Worm (Caenorhabditis elegans) whole organism, L2 larva: ENCODE measurements around the gene srx-136.

Experiments used
- C34F6.9 ChIP-seq: fragments of 150-350 bp; optimal IDR thresholded peaks from 2 replicates; lab custom pipeline; 2014; ENCODE audit warnings: missing biosample characterization, missing genetic modification characterization
- R02D3.7 ChIP-seq: fragments of 150-350 bp; optimal IDR thresholded peaks from 2 replicates; lab custom pipeline; 2014; ENCODE audit warnings: missing biosample characterization, missing genetic modification characterization
- Y55F3AM.14 ChIP-seq: fragments of 200-800 bp; sonication (Bioruptor generic); optimal IDR thresholded peaks from 2 replicates; lab custom pipeline; 2018; ENCODE audit warnings: mild to moderate bottlenecking, missing genetic modification characterization, missing compliant biosample characterization
- ZK546.5 ChIP-seq: sonication (generic microtip); optimal IDR thresholded peaks from 2 replicates; lab custom pipeline; 2017; ENCODE audit warnings: missing biosample characterization, missing genetic modification characterization
- alr-1 ChIP-seq: fragments of 150-350 bp; optimal IDR thresholded peaks from 2 replicates; lab custom pipeline; 2014; ENCODE audit warnings: missing biosample characterization, missing genetic modification characterization
- aly-2 ChIP-seq: fragments of 150-350 bp; optimal IDR thresholded peaks from 2 replicates; lab custom pipeline; 2014; ENCODE audit warnings: missing biosample characterization, missing genetic modification characterization
- ama-1 ChIP-seq: fragments of 150-350 bp; optimal IDR thresholded peaks from 2 replicates; lab custom pipeline; 2018; ENCODE audit warnings: inconsistent platforms
- blmp-1 ChIP-seq: sonication (generic microtip); optimal IDR thresholded peaks from 2 replicates; lab custom pipeline; 2017; ENCODE audit warnings: missing genetic modification characterization, mild to moderate bottlenecking, missing compliant biosample characterization, antibody characterized with exemption, moderate library complexity; ENCODE audit not compliant: insufficient read depth
- ceh-82 ChIP-seq: fragments of 150-350 bp; optimal IDR thresholded peaks from 2 replicates; lab custom pipeline; 2014; ENCODE audit warnings: missing biosample characterization, missing genetic modification characterization
- crh-2 ChIP-seq: sonication (generic microtip); optimal IDR thresholded peaks from 2 replicates; lab custom pipeline; 2017; ENCODE audit warnings: missing biosample characterization, missing genetic modification characterization
- dmd-4 ChIP-seq: sonication (generic microtip); optimal IDR thresholded peaks from 2 replicates; lab custom pipeline; 2017; ENCODE audit warnings: missing biosample characterization, missing genetic modification characterization
- egl-27 ChIP-seq: sonication (generic microtip); optimal IDR thresholded peaks from 3 replicates; lab custom pipeline; 2017; ENCODE audit warnings: missing biosample characterization, missing genetic modification reagents, missing genetic modification characterization
- fos-1 ChIP-seq: fragments of 150-350 bp; optimal IDR thresholded peaks from 2 replicates; lab custom pipeline; 2014; ENCODE audit warnings: missing biosample characterization, missing genetic modification characterization
- gmeb-1 ChIP-seq: fragments of 150-350 bp; optimal IDR thresholded peaks from 2 replicates; lab custom pipeline; 2014; ENCODE audit warnings: missing biosample characterization, missing genetic modification characterization
- lin-11 ChIP-seq: fragments of 150-350 bp; sonication (generic microtip); optimal IDR thresholded peaks from 2 replicates; lab custom pipeline; 2014; ENCODE audit warnings: missing biosample characterization, missing genetic modification characterization, inconsistent platforms, mixed read lengths
- lin-13 ChIP-seq: fragments of 150-350 bp; optimal IDR thresholded peaks from 2 replicates; lab custom pipeline; 2014; ENCODE audit warnings: missing biosample characterization, missing genetic modification reagents, missing genetic modification characterization
- lin-39 ChIP-seq: fragments of 150-350 bp; optimal IDR thresholded peaks from 2 replicates; lab custom pipeline; 2014; ENCODE audit warnings: missing biosample characterization, missing genetic modification reagents, missing genetic modification characterization
- lsy-2 ChIP-seq, 2 experiments: fragments of 150-350 bp in 1 of 2; sonication (generic microtip) in 1 of 2; optimal IDR thresholded peaks; 2 replicates each; lab custom pipeline; 2014 to 2017; ENCODE audit warnings: missing biosample characterization in 2 of 2, missing genetic modification characterization in 2 of 2
- mab-5 ChIP-seq: fragments of 150-350 bp; optimal IDR thresholded peaks from 2 replicates; lab custom pipeline; 2014; ENCODE audit warnings: missing biosample characterization, missing genetic modification characterization
- mdl-1 ChIP-seq, 2 experiments: fragments of 150-350 bp in 1 of 2; sonication (generic microtip) in 1 of 2; optimal IDR thresholded peaks; 2 replicates each; lab custom pipeline; 2017; ENCODE audit warnings: missing biosample characterization in 2 of 2, missing genetic modification characterization in 2 of 2
- nhr-10 ChIP-seq: sonication (generic microtip); optimal IDR thresholded peaks from 2 replicates; lab custom pipeline; 2017; ENCODE audit warnings: missing biosample characterization, missing genetic modification characterization
- nhr-129 ChIP-seq: fragments of 150-350 bp; optimal IDR thresholded peaks from 2 replicates; lab custom pipeline; 2014; ENCODE audit warnings: missing biosample characterization, missing genetic modification characterization
- nhr-21 ChIP-seq: fragments of 150-350 bp; optimal IDR thresholded peaks from 2 replicates; lab custom pipeline; 2014; ENCODE audit warnings: missing biosample characterization, missing genetic modification characterization
- nhr-23 ChIP-seq: fragments of 150-350 bp; optimal IDR thresholded peaks from 2 replicates; lab custom pipeline; 2014; ENCODE audit warnings: missing biosample characterization, missing genetic modification reagents, missing genetic modification characterization
- nhr-237 ChIP-seq: fragments of 150-350 bp; optimal IDR thresholded peaks from 2 replicates; lab custom pipeline; 2014; ENCODE audit warnings: missing biosample characterization, missing genetic modification characterization
- nhr-25 ChIP-seq: fragments of 150-350 bp; sonication (generic microtip); optimal IDR thresholded peaks from 3 replicates; lab custom pipeline; 2014; ENCODE audit warnings: missing biosample characterization, missing genetic modification characterization
- nhr-6 ChIP-seq: fragments of 150-350 bp; optimal IDR thresholded peaks from 2 replicates; lab custom pipeline; 2014; ENCODE audit warnings: missing biosample characterization, missing genetic modification characterization
- peb-1 ChIP-seq: fragments of 150-350 bp; optimal IDR thresholded peaks from 2 replicates; lab custom pipeline; 2014; ENCODE audit warnings: missing biosample characterization, missing genetic modification characterization
- sem-4 ChIP-seq: fragments of 150-350 bp; optimal IDR thresholded peaks from 2 replicates; lab custom pipeline; 2014; ENCODE audit warnings: missing biosample characterization, missing genetic modification reagents, missing genetic modification characterization
- sma-3 ChIP-seq: sonication (generic microtip); optimal IDR thresholded peaks from 2 replicates; lab custom pipeline; 2016; ENCODE audit warnings: missing genetic modification reagents, missing genetic modification characterization, missing compliant biosample characterization
- sma-9 ChIP-seq, 2 experiments: fragments of 150-350 bp in 1 of 2; sonication (generic microtip) in 1 of 2; optimal IDR thresholded peaks; 2 replicates each; lab custom pipeline; 2014 to 2016; ENCODE audit warnings: missing genetic modification characterization in 2 of 2, mild to moderate bottlenecking in 1 of 2, missing biosample characterization in 1 of 2, missing compliant biosample characterization in 1 of 2, missing genetic modification reagents in 1 of 2, moderate library complexity in 1 of 2
- snpc-4 ChIP-seq: fragments of 150-350 bp; optimal IDR thresholded peaks from 2 replicates; lab custom pipeline; 2014; ENCODE audit warnings: missing biosample characterization, missing genetic modification characterization
- unc-39 ChIP-seq: fragments of 150-350 bp; optimal IDR thresholded peaks from 2 replicates; lab custom pipeline; 2014; ENCODE audit warnings: missing biosample characterization, missing genetic modification characterization
- unc-55 ChIP-seq: fragments of 150-350 bp; sonication (generic microtip); optimal IDR thresholded peaks from 3 replicates; lab custom pipeline; 2014; ENCODE audit warnings: missing biosample characterization, missing genetic modification reagents, missing genetic modification characterization
- zag-1 ChIP-seq: fragments of 150-350 bp; optimal IDR thresholded peaks from 2 replicates; lab custom pipeline; 2014; ENCODE audit warnings: missing biosample characterization, missing genetic modification characterization
- ztf-1 ChIP-seq: fragments of 200-800 bp; sonication (Bioruptor generic); conservative IDR thresholded peaks from 2 replicates; pipeline ENCODE4 v1.3.6; 2022; ENCODE audit warnings: missing genetic modification characterization, missing compliant biosample characterization
- ztf-11 ChIP-seq: sonication (generic microtip); optimal IDR thresholded peaks from 2 replicates; lab custom pipeline; 2017; ENCODE audit warnings: missing biosample characterization, missing genetic modification characterization
- ztf-4 ChIP-seq: fragments of 150-350 bp; optimal IDR thresholded peaks from 2 replicates; lab custom pipeline; 2014; ENCODE audit warnings: missing biosample characterization, missing genetic modification characterization

The srx-136 gene

DNA sequence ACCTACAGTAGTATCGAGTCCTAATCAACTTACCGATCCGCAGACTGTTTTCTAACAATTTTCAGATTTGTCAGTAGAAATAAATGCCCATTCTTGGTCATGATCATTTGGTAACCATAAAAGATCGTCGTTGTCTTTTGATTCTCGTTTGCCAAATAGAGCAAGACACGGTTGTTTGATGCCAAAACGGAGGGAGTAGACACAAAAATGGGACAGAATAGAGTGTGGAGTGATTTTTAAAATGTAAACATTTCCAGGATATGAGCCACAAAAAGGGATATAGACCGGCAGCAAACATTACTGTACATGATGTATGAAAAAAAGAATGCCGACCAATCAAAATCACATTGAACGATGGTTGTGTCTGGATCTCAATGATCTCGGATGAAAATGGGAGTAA is 40.4 kb upstream of the srx-136 start, which contains the start of gene F55B12.2:
TSS of gene F55B12.2 (minus strand) at position 101 of the 400 bp plus-strand sequence.
- no peak for TF ChIP-seq crh-2 (tag; lab: Kevin White, UChicago)
- no peak for TF ChIP-seq ceh-82

DNA sequence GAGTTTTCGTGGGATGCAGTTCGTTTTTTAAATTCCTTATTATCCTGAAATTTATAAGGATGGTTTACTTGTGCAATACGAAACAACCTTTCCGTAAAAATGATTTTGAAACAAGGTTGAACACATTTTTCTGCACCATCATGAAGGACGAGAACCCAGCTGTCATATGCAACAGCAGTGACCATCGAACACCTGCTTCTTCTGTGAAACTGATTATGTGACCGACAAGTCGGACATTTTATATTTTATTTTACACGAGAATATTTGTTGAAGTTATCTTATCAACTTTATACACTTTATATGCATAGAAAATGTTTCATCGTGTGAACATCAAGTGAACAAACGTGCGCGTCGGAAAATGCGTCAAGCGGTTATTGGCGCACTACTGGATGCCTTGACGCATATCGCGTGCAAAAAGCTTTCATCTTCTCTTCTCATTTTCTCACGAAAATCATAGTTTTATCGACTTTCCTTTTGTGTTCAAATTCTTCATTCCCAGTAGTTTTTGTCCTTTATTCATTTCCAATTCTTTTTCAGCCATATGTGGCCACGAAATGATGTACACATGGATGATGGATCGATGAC is 38.3 kb upstream of the srx-136 start, which contains the start of gene sel-10:
TSS of gene sel-10 (plus strand) at position 538 of the 585 bp plus-strand sequence.
- TF ChIP-seq sma-3 (GFP tag; lab: Kevin White, UChicago) (peak; percentile 68), mab-5 (peak; percentile 39), egl-27 (peak; percentile 37), snpc-4 (tag; lab: Kevin White, UChicago) (peak; percentile 41), lin-11 (tag; lab: Kevin White, UChicago) (peak; percentile 29), nhr-129 (tag; lab: Kevin White, UChicago) (peak; percentile 83), alr-1 (no peak), unc-55 (GFP tag; lab: Kevin White, UChicago) (peak; percentile 85), sem-4 (peak; percentile 55), ztf-4 (tag; lab: Kevin White, UChicago) (peak; percentile 5), Y55F3AM.14 (GFP tag; lab: Kevin White, UChicago) (no peak), ZK546.5 (tag; lab: Kevin White, UChicago) (no peak), nhr-237 (tag; lab: Kevin White, UChicago) (no peak), ama-1 (lab: Kevin White, UChicago) (no peak), nhr-21 (tag; lab: Kevin White, UChicago) (peak; percentile 27), C34F6.9 (peak; percentile 89), nhr-10 (tag; lab: Kevin White, UChicago) (no peak), fos-1 (tag; lab: Kevin White, UChicago) (peak; percentile 75), R02D3.7 (tag; lab: Kevin White, UChicago) (no peak), crh-2 (tag; lab: Kevin White, UChicago) (peak; percentile 60), gmeb-1 (tag; lab: Kevin White, UChicago) (peak; percentile 81), lsy-2 (tag; optimal IDR thresholded peaks at IDR 0.05; lab: Kevin White, UChicago) (peak; percentile 78 to 87), ztf-11 (tag; lab: Kevin White, UChicago) (no peak), sma-9 (GFP tag; optimal IDR thresholded peaks at IDR 0.05; lab: Kevin White, UChicago) (peak; percentile 79), sma-9 (tag; optimal IDR thresholded peaks at IDR 0.05; lab: Kevin White, UChicago) (no peak), lin-13 (GFP tag; lab: Kevin White, UChicago) (peak; percentile 49), aly-2 (no peak)
- TF ChIP-seq, all 48 proteins: peak for 17

DNA sequence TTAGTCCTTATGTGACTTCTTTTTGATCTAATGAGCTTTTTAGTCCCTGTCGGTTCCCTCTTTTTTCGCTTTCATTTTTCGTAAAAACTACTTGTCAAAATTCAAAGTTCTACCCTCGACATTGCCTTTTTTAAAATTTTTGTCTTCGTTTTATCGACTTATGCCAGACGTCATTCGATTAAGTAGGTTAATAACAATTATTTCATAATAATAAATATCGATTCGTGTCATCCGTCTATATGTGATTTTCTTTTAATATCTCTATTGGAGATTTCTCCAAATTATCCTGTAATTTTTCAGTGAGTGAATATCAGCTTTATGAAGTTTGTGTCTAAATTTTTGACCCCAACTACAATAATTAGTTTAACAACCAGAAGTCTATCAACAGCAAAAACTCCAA is 34.5 kb upstream of the srx-136 start, which contains the start of gene hpo-31:
TSS of gene hpo-31 (plus strand) at position 301 of the 400 bp plus-strand sequence.
- TF ChIP-seq gmeb-1 (tag; lab: Kevin White, UChicago) (no peak), nhr-23 (tag; lab: Kevin White, UChicago) (no peak), blmp-1 (tag; lab: Kevin White, UChicago) (no peak)

DNA sequence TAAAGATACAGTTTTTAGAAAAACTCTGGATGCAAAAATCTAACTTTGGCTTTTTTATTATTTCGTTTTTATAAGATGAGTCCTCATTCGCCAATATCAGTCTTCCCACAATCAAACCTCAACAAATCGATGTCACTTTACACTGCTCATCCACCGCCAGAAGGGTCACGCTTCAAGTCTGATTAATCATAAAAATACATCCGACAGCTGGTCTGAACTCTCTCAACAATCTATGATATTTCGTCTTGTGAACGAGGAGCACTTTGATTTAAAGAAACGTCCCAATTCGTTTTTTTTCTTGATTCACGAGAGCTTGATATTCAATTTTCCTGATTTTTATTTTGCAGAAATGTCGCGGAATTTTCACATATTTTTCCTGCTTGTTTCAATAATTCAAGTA is 29.3 kb upstream of the srx-136 start, which contains the start of gene nrf-5:
TSS of gene nrf-5 (plus strand) at position 348 of the 400 bp plus-strand sequence.
- no peak for TF ChIP-seq ztf-1
- no peak for TF ChIP-seq egl-27
- TF ChIP-seq lin-39, result no peak
- no peak for TF ChIP-seq fos-1 (tag; lab: Kevin White, UChicago)
- no peak for TF ChIP-seq blmp-1 (tag; lab: Kevin White, UChicago)
- TF ChIP-seq lin-11 (tag; lab: Kevin White, UChicago), result no peak
- TF ChIP-seq R02D3.7 (tag; lab: Kevin White, UChicago), result no peak
- no peak for TF ChIP-seq Y55F3AM.14 (GFP tag; lab: Kevin White, UChicago)
- TF ChIP-seq sem-4, result no peak
- no peak for TF ChIP-seq ztf-4 (tag; lab: Kevin White, UChicago)
- TF ChIP-seq sma-9 (GFP tag; optimal IDR thresholded peaks at IDR 0.05; lab: Kevin White, UChicago), result no peak
- TF ChIP-seq sma-9 (tag; optimal IDR thresholded peaks at IDR 0.05; lab: Kevin White, UChicago), result no peak
- no peak for TF ChIP-seq lin-13 (GFP tag; lab: Kevin White, UChicago)
- TF ChIP-seq C34F6.9, result no peak
- no peak for TF ChIP-seq zag-1

- TF ChIP-seq mdl-1 (tag; optimal IDR thresholded peaks at IDR 0.05; lab: Kevin White, UChicago) (no peak), dmd-4 (tag; lab: Kevin White, UChicago) (no peak), fos-1 (tag; lab: Kevin White, UChicago) (no peak), blmp-1 (tag; lab: Kevin White, UChicago) (no peak), peb-1 (tag; lab: Kevin White, UChicago) (no peak), lsy-2 (tag; optimal IDR thresholded peaks at IDR 0.05; lab: Kevin White, UChicago) (no peak), nhr-6 (tag; lab: Kevin White, UChicago) (no peak), alr-1 (no peak), ztf-11 (tag; lab: Kevin White, UChicago) (no peak), mab-5 (no peak), unc-39 (tag; lab: Kevin White, UChicago) (no peak), ceh-82 (no peak), nhr-25 (tag; lab: Kevin White, UChicago) (no peak), sem-4 (no peak), nhr-10 (tag; lab: Kevin White, UChicago) (no peak), lin-13 (GFP tag; lab: Kevin White, UChicago) (no peak)
Observed at ce11 chrV:13830813-13831212, 26.4 kb upstream of the srx-136 start, which contains the start of gene str-165. Gene str-165 (plus strand): TSS chrV:13831113.
